Worm (Caenorhabditis elegans): ENCODE results near the gene C45G9.10.

The C45G9.10 gene

DNA sequence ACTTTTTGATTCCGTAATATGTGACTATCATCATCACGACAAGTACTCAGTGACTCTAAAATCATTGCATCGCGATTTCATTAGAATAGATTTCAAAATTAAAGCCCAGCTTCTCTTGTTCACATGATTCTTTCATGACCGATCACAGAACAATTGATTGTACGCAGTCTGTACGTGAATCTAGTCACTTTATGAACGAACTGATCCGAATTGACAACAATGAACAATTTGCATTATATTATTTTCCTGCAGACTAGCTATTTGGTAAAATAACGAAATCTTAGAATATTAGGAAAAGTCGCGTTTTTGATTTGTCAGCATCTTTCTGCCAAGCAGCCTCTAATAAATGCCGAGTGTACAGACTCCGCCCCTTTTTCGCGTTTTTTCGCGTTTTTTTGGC, 37.8 kb upstream of the C45G9.10 start:
- TF ChIP-seq pqm-1 (tag; optimal IDR thresholded peaks at IDR 0.05), result no peak
- no peak for TF ChIP-seq nhr-11 (tag; optimal IDR thresholded peaks at IDR 0.05)
- TF ChIP-seq elt-4 (tag; optimal IDR thresholded peaks at IDR 0.05), result no peak
- no peak for TF ChIP-seq mec-3 (tag; optimal IDR thresholded peaks at IDR 0.05; ENCODE audit: borderline replicate concordance)
- no peak for TF ChIP-seq C38D4.7 (GFP tag; optimal IDR thresholded peaks at IDR 0.05)
- no peak for TF ChIP-seq ttx-3 (tag; optimal IDR thresholded peaks at IDR 0.05)
- TF ChIP-seq rnt-1 (tag; optimal IDR thresholded peaks at IDR 0.05), result no peak
- no peak for TF ChIP-seq K09A11.1 (tag; optimal IDR thresholded peaks at IDR 0.05; ENCODE audit: insufficient read depth)
- no peak for TF ChIP-seq ceh-18 (tag; optimal IDR thresholded peaks at IDR 0.05)
- TF ChIP-seq pat-9 (tag; optimal IDR thresholded peaks at IDR 0.05), result no peak
- TF ChIP-seq gmeb-2 (tag; optimal IDR thresholded peaks at IDR 0.05), result no peak
- no peak for TF ChIP-seq dve-1 (tag; optimal IDR thresholded peaks at IDR 0.05)
- no peak for TF ChIP-seq ceh-45 (GFP tag; IDR thresholded peaks at IDR 0.05)
- no peak for TF ChIP-seq pax-1 (tag; optimal IDR thresholded peaks at IDR 0.05)
- no peak for TF ChIP-seq ceh-24 (tag; optimal IDR thresholded peaks at IDR 0.05)

DNA sequence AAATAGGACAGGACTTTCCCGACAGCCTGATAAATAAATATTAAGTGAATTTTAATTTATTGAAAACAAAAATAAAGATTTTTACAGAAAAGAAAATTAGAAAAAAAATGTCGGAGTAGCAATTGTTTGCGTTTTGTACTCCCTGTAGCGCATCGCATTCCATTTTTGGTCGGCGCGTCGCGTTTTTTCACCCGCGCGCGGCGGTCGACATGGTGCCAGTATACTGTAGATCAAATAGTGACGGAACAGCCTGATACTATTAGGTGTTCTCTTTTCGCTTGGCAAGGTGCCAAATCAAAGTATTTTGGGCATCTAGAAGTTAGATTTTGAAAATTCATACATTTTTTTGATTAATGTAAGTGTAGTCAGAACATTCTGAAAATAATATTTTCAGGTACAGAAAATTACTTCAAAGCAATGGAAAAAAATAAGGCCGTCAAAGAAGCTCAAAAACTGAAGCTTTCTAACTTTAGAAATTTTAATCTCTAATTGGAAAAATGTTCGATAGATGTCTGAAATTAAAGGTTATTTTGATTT, 37.1 kb upstream of the C45G9.10 start:
- no peak for TF ChIP-seq tbx-7 (tag; optimal IDR thresholded peaks at IDR 0.05)
- TF ChIP-seq hlh-8 (tag; optimal IDR thresholded peaks at IDR 0.05), result no peak
- no peak for TF ChIP-seq ceh-2 (tag; optimal IDR thresholded peaks at IDR 0.05)
- no peak for TF ChIP-seq ets-4 (tag; optimal IDR thresholded peaks at IDR 0.05)
- TF ChIP-seq unc-42 (tag; optimal IDR thresholded peaks at IDR 0.05), result no peak
- TF ChIP-seq ztf-16 (tag; optimal IDR thresholded peaks at IDR 0.05), result no peak
- TF ChIP-seq gmeb-2 (tag; optimal IDR thresholded peaks at IDR 0.05), result no peak
- TF ChIP-seq fkh-10 (GFP tag; optimal IDR thresholded peaks at IDR 0.05), result no peak
- TF ChIP-seq hlh-15 (tag; optimal IDR thresholded peaks at IDR 0.05), result no peak
- no peak for TF ChIP-seq madf-2 (tag; optimal IDR thresholded peaks at IDR 0.05)
- TF ChIP-seq ceh-24 (tag; optimal IDR thresholded peaks at IDR 0.05), result no peak
- no peak for TF ChIP-seq K09A11.1 (tag; optimal IDR thresholded peaks at IDR 0.05; ENCODE audit: insufficient read depth)
- no peak for TF ChIP-seq unc-3 (GFP tag; conservative IDR thresholded peaks at IDR 0.05)
- TF ChIP-seq unc-3 (tag; optimal IDR thresholded peaks at IDR 0.05), result no peak
- no peak for TF ChIP-seq tbx-2 (tag; optimal IDR thresholded peaks at IDR 0.05)
- no peak for TF ChIP-seq ceh-48 (tag; optimal IDR thresholded peaks at IDR 0.05)

DNA sequence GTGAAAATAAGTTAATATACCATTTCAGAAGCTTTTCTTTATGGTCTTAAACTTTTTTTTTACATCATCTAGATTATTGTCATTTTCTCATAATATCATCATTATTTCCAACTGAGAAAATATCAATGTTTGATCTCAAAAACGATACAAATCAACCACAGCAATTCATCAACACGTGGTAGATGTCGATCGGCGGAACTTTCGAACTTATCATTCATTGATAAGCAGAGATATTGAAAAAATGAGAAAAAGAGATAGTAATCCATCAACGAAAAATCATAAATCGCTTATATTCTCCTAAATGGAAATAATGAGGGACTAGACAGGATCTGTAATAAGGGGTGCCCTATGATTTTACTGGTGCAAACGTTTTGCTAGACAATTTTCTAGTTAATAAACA, 35.0 kb upstream of the C45G9.10 start:
- TF ChIP-seq rnt-1 (tag; optimal IDR thresholded peaks at IDR 0.05) (no peak), madf-2 (tag; optimal IDR thresholded peaks at IDR 0.05) (no peak), pha-2 (tag; optimal IDR thresholded peaks at IDR 0.05) (no peak), K02D7.2 (tag; optimal IDR thresholded peaks at IDR 0.05) (no peak)

DNA sequence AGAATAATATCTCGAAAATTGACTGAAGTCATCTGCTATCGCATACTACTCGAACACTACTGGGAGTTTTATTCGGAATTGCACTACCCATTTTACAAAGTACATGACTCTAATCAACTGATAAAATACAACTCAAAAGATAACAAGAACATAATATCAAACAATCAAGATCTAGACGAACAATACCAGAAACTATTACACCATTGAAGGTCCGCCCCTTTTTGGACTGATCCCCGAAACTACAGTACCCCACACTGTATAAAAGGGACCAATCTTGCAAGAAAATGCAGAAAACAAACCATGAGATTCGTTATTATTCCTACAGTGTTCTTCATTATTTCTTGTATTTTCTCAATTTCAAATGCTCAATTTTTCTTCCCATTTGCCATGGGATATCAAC, 32.8 kb upstream of the C45G9.10 start, which contains the start of gene F54D8.10:
F54D8.10 (plus strand) TSS at position 301 of the 400 bp plus-strand sequence.
- TF ChIP-seq sox-2 (GFP tag; IDR thresholded peaks at IDR 0.05), result no peak
- no peak for TF ChIP-seq K09A11.1 (tag; optimal IDR thresholded peaks at IDR 0.05; ENCODE audit: insufficient read depth)
- no peak for TF ChIP-seq F13H6.1 (tag; optimal IDR thresholded peaks at IDR 0.05)
- TF ChIP-seq odd-2 (tag; optimal IDR thresholded peaks at IDR 0.05), result no peak
- TF ChIP-seq pat-9 (tag; optimal IDR thresholded peaks at IDR 0.05), result no peak
- no peak for TF ChIP-seq hlh-8 (tag; optimal IDR thresholded peaks at IDR 0.05)
- TF ChIP-seq K02D7.2 (tag; optimal IDR thresholded peaks at IDR 0.05), result no peak
- TF ChIP-seq ceh-24 (tag; optimal IDR thresholded peaks at IDR 0.05), result no peak
- TF ChIP-seq ceh-6 (GFP tag; optimal IDR thresholded peaks at IDR 0.05), result no peak
- TF ChIP-seq C08G9.2 (tag; optimal IDR thresholded peaks at IDR 0.05), result no peak
- no peak for TF ChIP-seq ceh-22 (tag; optimal IDR thresholded peaks at IDR 0.05)
- no peak for TF ChIP-seq hlh-6 (tag; optimal IDR thresholded peaks at IDR 0.05)
- TF ChIP-seq pha-2 (tag; optimal IDR thresholded peaks at IDR 0.05), result no peak
- no peak for TF ChIP-seq ceh-48 (tag; optimal IDR thresholded peaks at IDR 0.05)
- TF ChIP-seq ttx-3 (tag; optimal IDR thresholded peaks at IDR 0.05), result no peak
- TF ChIP-seq nhr-232 (tag; optimal IDR thresholded peaks at IDR 0.05), result no peak

All from whole organism, late embryonic.